Fruit fly (Drosophila melanogaster) whole organism, embryonic: ENCODE results near the gene CG6659.

Experiments used
- Abd-B ChIP-seq: fragments of 200-800 bp; sonication (Bioruptor generic); optimal IDR thresholded peaks from 2 replicates; lab custom pipeline; 2018; ENCODE audit warnings: missing biosample characterization, mild to moderate bottlenecking, missing genetic modification characterization, moderate library complexity
- Ada2b ChIP-seq: fragments of 200-800 bp; sonication (Bioruptor generic); IDR thresholded peaks from 2 replicates; pipeline ENCODE4 v1.3.6; 2022; ENCODE audit warnings: missing biosample characterization, missing genetic modification characterization
- B-H1 ChIP-seq: fragments of 200-800 bp; sonication (Bioruptor generic); IDR thresholded peaks from 3 replicates; pipeline ENCODE4 v1.3.6; 2022; ENCODE audit warnings: missing biosample characterization, missing genetic modification characterization
- Bdp1 ChIP-seq: fragments of 200-800 bp; sonication (Bioruptor generic); optimal IDR thresholded peaks from 3 replicates; lab custom pipeline; 2016; ENCODE audit warnings: missing biosample characterization, missing genetic modification characterization
- CG11085 ChIP-seq: fragments of 200-800 bp; sonication (Bioruptor generic); IDR thresholded peaks from 2 replicates; pipeline ENCODE4 v1.3.6; 2022; ENCODE audit warnings: missing biosample characterization, missing genetic modification characterization
- CG11398 ChIP-seq: fragments of 200-800 bp; sonication (Bioruptor generic); optimal IDR thresholded peaks from 2 replicates; lab custom pipeline; 2016; ENCODE audit warnings: missing biosample characterization, missing genetic modification characterization
- CG11560 ChIP-seq: fragments of 200-800 bp; sonication (Bioruptor generic); IDR thresholded peaks from 3 replicates; pipeline ENCODE4 v1.3.6; 2022; ENCODE audit warnings: missing biosample characterization, missing genetic modification characterization
- CG14050 ChIP-seq: fragments of 200-800 bp; sonication (Bioruptor generic); IDR thresholded peaks from 3 replicates; pipeline ENCODE4 v1.3.6; 2022; ENCODE audit warnings: missing biosample characterization, missing genetic modification characterization
- CG17186 ChIP-seq: fragments of 200-800 bp; sonication (Bioruptor generic); optimal IDR thresholded peaks from 3 replicates; lab custom pipeline; 2017; ENCODE audit warnings: missing biosample characterization, missing genetic modification reagents, missing genetic modification characterization
- CG18011 ChIP-seq: fragments of 200-800 bp; sonication (Bioruptor generic); optimal IDR thresholded peaks from 2 replicates; lab custom pipeline; 2017; ENCODE audit warnings: missing biosample characterization, missing genetic modification characterization, mild to moderate bottlenecking, moderate library complexity, missing genotype
- CG18262 ChIP-seq: fragments of 200-800 bp; optimal IDR thresholded peaks from 3 replicates; lab custom pipeline; 2019; ENCODE audit warnings: missing biosample characterization, mild to moderate bottlenecking, missing genetic modification characterization, moderate library complexity
- CG2199 ChIP-seq: fragments of 200-800 bp; sonication (Bioruptor generic); IDR thresholded peaks from 3 replicates; pipeline ENCODE4 v1.3.6; 2022; ENCODE audit warnings: missing biosample characterization, missing genetic modification characterization
- CG34422 ChIP-seq: fragments of 200-800 bp; sonication (Bioruptor generic); IDR thresholded peaks from 3 replicates; pipeline ENCODE4 v1.3.6; 2022; ENCODE audit warnings: missing biosample characterization, missing genetic modification characterization
- CG6254 ChIP-seq: fragments of 200-800 bp; sonication (Bioruptor generic); optimal IDR thresholded peaks from 3 replicates; lab custom pipeline; 2017; ENCODE audit warnings: mild to moderate bottlenecking, missing biosample characterization, missing genetic modification reagents, missing genetic modification characterization
- CG6765 ChIP-seq: fragments of 200-800 bp; sonication (Bioruptor generic); optimal IDR thresholded peaks from 3 replicates; lab custom pipeline; 2017; ENCODE audit warnings: missing biosample characterization, mild to moderate bottlenecking, missing genetic modification characterization
- CG7963 ChIP-seq: fragments of 200-800 bp; sonication (Bioruptor generic); IDR thresholded peaks from 3 replicates; pipeline ENCODE4 v1.3.6; 2022; ENCODE audit warnings: missing biosample characterization, missing genetic modification characterization; ENCODE audit not compliant: partially characterized antibody
- CTCF ChIP-seq: fragments of 200-800 bp; sonication (Bioruptor generic); optimal IDR thresholded peaks from 2 replicates; lab custom pipeline; 2017; ENCODE audit warnings: missing biosample characterization, mild to moderate bottlenecking, missing genetic modification characterization, moderate library complexity
- Dll ChIP-seq: fragments of 200-800 bp; sonication (Bioruptor generic); IDR thresholded peaks from 4 replicates; pipeline ENCODE4 v1.3.6; 2022; ENCODE audit warnings: missing biosample characterization, missing genetic modification characterization; ENCODE audit not compliant: partially characterized antibody
- Dref ChIP-seq: fragments of 200-800 bp; sonication (Bioruptor generic); IDR thresholded peaks from 2 replicates; pipeline ENCODE4 v1.3.6; 2022; ENCODE audit warnings: missing biosample characterization, missing genetic modification characterization
- ERR ChIP-seq: fragments of 200-800 bp; sonication (Bioruptor generic); optimal IDR thresholded peaks from 2 replicates; lab custom pipeline; 2016; ENCODE audit warnings: missing biosample characterization, missing genetic modification characterization
- Med ChIP-seq: fragments of 200-800 bp; sonication (Bioruptor generic); peaks from one replicate; lab custom pipeline; 2016; ENCODE audit warnings: missing biosample characterization, missing genetic modification characterization, mild to moderate bottlenecking, inconsistent platforms, moderate library complexity
- NC2α ChIP-seq: fragments of 200-800 bp; sonication (Bioruptor generic); optimal IDR thresholded peaks from 2 replicates; lab custom pipeline; 2016; ENCODE audit warnings: missing biosample characterization, missing genetic modification characterization
- Oli ChIP-seq: fragments of 200-800 bp; sonication (Bioruptor generic); optimal IDR thresholded peaks from 2 replicates; lab custom pipeline; 2018; ENCODE audit warnings: missing biosample characterization, mild to moderate bottlenecking, missing genetic modification characterization, moderate library complexity
- Scr ChIP-seq: fragments of 200-800 bp; sonication (Bioruptor generic); IDR thresholded peaks from 2 replicates; pipeline ENCODE4 v1.3.6; 2022; ENCODE audit warnings: missing biosample characterization, missing genetic modification characterization; ENCODE audit not compliant: partially characterized antibody
- Sin3A ChIP-seq: fragments of >200 bp; optimal IDR thresholded peaks from 2 replicates; lab custom pipeline; 2018
- Ssrp ChIP-seq: fragments of 200-800 bp; sonication (Bioruptor generic); optimal IDR thresholded peaks from 2 replicates; lab custom pipeline; 2018; ENCODE audit warnings: missing biosample characterization, mild to moderate bottlenecking, missing genetic modification characterization, moderate library complexity
- YL-1 ChIP-seq: fragments of 200-800 bp; sonication (Bioruptor generic); optimal IDR thresholded peaks from 3 replicates; lab custom pipeline; 2017; ENCODE audit warnings: missing biosample characterization, mild to moderate bottlenecking, missing genetic modification characterization
- al ChIP-seq: fragments of 200-800 bp; sonication (Bioruptor generic); IDR thresholded peaks from 2 replicates; pipeline ENCODE4 v1.3.6; 2022; ENCODE audit warnings: missing biosample characterization, missing genetic modification characterization
- bab2 ChIP-seq: fragments of 200-800 bp; sonication (Bioruptor generic); optimal IDR thresholded peaks from 2 replicates; lab custom pipeline; 2016; ENCODE audit warnings: missing biosample characterization, missing genetic modification characterization
- bowl ChIP-seq: fragments of 200-800 bp; sonication (Bioruptor generic); IDR thresholded peaks from 2 replicates; pipeline ENCODE4 v1.3.6; 2022; ENCODE audit warnings: missing biosample characterization, missing genetic modification characterization
- br ChIP-seq: fragments of >200 bp; optimal IDR thresholded peaks from 2 replicates; lab custom pipeline; 2017
- cad ChIP-seq: fragments of >200 bp; optimal IDR thresholded peaks from 2 replicates; lab custom pipeline; 2017; ENCODE audit warnings: missing biosample characterization, missing genetic modification characterization
- cas ChIP-seq: fragments of 200-800 bp; sonication (Bioruptor generic); IDR thresholded peaks from 2 replicates; pipeline ENCODE4 v1.3.6; 2022; ENCODE audit warnings: missing biosample characterization, missing genetic modification characterization
- crol ChIP-seq: fragments of 200-800 bp; sonication (Bioruptor generic); IDR thresholded peaks from 2 replicates; pipeline ENCODE4 v1.3.6; 2022; ENCODE audit warnings: missing biosample characterization, missing genetic modification characterization
- dmrt99B ChIP-seq: fragments of 200-800 bp; sonication (Bioruptor generic); optimal IDR thresholded peaks from 2 replicates; lab custom pipeline; 2018; ENCODE audit warnings: missing biosample characterization, mild to moderate bottlenecking, missing genetic modification characterization, moderate library complexity
- ems ChIP-seq: fragments of 200-800 bp; sonication (Bioruptor generic); optimal IDR thresholded peaks from 3 replicates; lab custom pipeline; 2016; ENCODE audit warnings: missing biosample characterization, missing genetic modification characterization
- fru ChIP-seq: fragments of >200 bp; optimal IDR thresholded peaks from 2 replicates; lab custom pipeline; 2017
- gem ChIP-seq: fragments of 200-800 bp; sonication (Bioruptor generic); optimal IDR thresholded peaks from 2 replicates; lab custom pipeline; 2019; ENCODE audit warnings: missing biosample characterization, mild to moderate bottlenecking, missing genetic modification characterization, moderate library complexity
- grn ChIP-seq: fragments of 200-800 bp; sonication (Bioruptor generic); optimal IDR thresholded peaks from 3 replicates; lab custom pipeline; 2017; ENCODE audit warnings: missing biosample characterization, missing genetic modification characterization
- lbe ChIP-seq: fragments of 200-800 bp; sonication (Bioruptor generic); optimal IDR thresholded peaks from 2 replicates; lab custom pipeline; 2016; ENCODE audit warnings: missing biosample characterization, mild to moderate bottlenecking, missing genetic modification characterization
- lilli ChIP-seq: fragments of 200-800 bp; sonication (Bioruptor generic); optimal IDR thresholded peaks from 3 replicates; lab custom pipeline; 2016; ENCODE audit warnings: missing biosample characterization, missing genetic modification characterization
- otp ChIP-seq: fragments of 200-800 bp; sonication (Bioruptor generic); IDR thresholded peaks from 3 replicates; pipeline ENCODE4, ENCODE4 v1.3.6; 2022; ENCODE audit warnings: missing biosample characterization, missing genetic modification characterization
- peb ChIP-seq: fragments of 200-800 bp; sonication (Bioruptor generic); IDR thresholded peaks from 2 replicates; pipeline ENCODE4 v1.3.6; 2022; ENCODE audit warnings: missing biosample characterization, missing genetic modification characterization
- phol ChIP-seq: fragments of 200-800 bp; sonication (Bioruptor generic); optimal IDR thresholded peaks from 3 replicates; lab custom pipeline; 2018; ENCODE audit warnings: missing biosample characterization, mild to moderate bottlenecking, missing genetic modification characterization, moderate library complexity
- pnt ChIP-seq: fragments of 200-800 bp; sonication (Bioruptor generic); optimal IDR thresholded peaks from 3 replicates; lab custom pipeline; 2016; ENCODE audit warnings: missing biosample characterization, missing genetic modification characterization
- pzg ChIP-seq: fragments of 200-800 bp; sonication (Bioruptor generic); optimal IDR thresholded peaks from 3 replicates; lab custom pipeline; 2018; ENCODE audit warnings: missing biosample characterization, mild to moderate bottlenecking, missing genetic modification characterization, moderate library complexity
- salm ChIP-seq: fragments of 200-800 bp; sonication (Bioruptor generic); optimal IDR thresholded peaks from 2 replicates; lab custom pipeline; 2018; ENCODE audit warnings: missing biosample characterization, mild to moderate bottlenecking, missing genetic modification characterization
- slp2 ChIP-seq: fragments of 200-800 bp; sonication (Bioruptor generic); optimal IDR thresholded peaks from 2 replicates; lab custom pipeline; 2016; ENCODE audit warnings: missing biosample characterization, missing genetic modification characterization
- sug ChIP-seq: fragments of 200-800 bp; optimal IDR thresholded peaks from 2 replicates; lab custom pipeline; 2019; ENCODE audit warnings: missing biosample characterization, mild to moderate bottlenecking, missing genetic modification characterization, moderate library complexity
- trem ChIP-seq: fragments of 200-800 bp; optimal IDR thresholded peaks from 3 replicates; lab custom pipeline; 2019; ENCODE audit warnings: missing biosample characterization, mild to moderate bottlenecking, missing genetic modification characterization, moderate library complexity
- wdn ChIP-seq: fragments of 200-800 bp; sonication (Bioruptor generic); IDR thresholded peaks from 2 replicates; pipeline ENCODE4 v1.3.6; 2022; ENCODE audit warnings: missing biosample characterization, missing genetic modification characterization
- zen ChIP-seq: fragments of 200-800 bp; sonication (Bioruptor generic); optimal IDR thresholded peaks from 3 replicates; lab custom pipeline; 2018; ENCODE audit warnings: missing biosample characterization, mild to moderate bottlenecking, missing genetic modification characterization, moderate library complexity
- zen2 ChIP-seq: fragments of 200-800 bp; sonication (Bioruptor generic); IDR thresholded peaks from 3 replicates; pipeline ENCODE4 v1.3.6; 2022; ENCODE audit warnings: missing biosample characterization, missing genetic modification characterization; ENCODE audit not compliant: partially characterized antibody

CG6659 gene

dm6 chrX:18652879-18653278 is 4.2 kb downstream of the CG6659 start, which contains the start of gene Ing3 (continued):
- TF ChIP-seq al: no peak
- TF ChIP-seq CG18011 (GFP tag; lab: Kevin White, UChicago): no peak
- peak; percentile 87 for TF ChIP-seq pzg (GFP tag; lab: Kevin White, UChicago)
- peak; percentile 19 for TF ChIP-seq phol (tag; lab: Kevin White, UChicago)
- TF ChIP-seq cas (GFP tag; lab: Robert Waterston, UW): no peak
- TF ChIP-seq peb (GFP tag; lab: Robert Waterston, UW): no peak
- peak; percentile 86 for TF ChIP-seq Dref (GFP tag; lab: Robert Waterston, UW)
- TF ChIP-seq br (lab: Kevin White, UChicago): no peak
- TF ChIP-seq fru (lab: Kevin White, UChicago): no peak
- no peak for TF ChIP-seq lilli (GFP tag; lab: Kevin White, UChicago)
- TF ChIP-seq YL-1 (GFP tag; lab: Kevin White, UChicago): peak; percentile 23
- TF ChIP-seq CG11085: no peak

- TF ChIP-seq Scr (GFP tag; lab: Robert Waterston, UW) (peak; percentile 65), bab2 (GFP tag; lab: Kevin White, UChicago) (no peak), NC2α (GFP tag; lab: Kevin White, UChicago) (no peak), bowl (GFP tag; lab: Robert Waterston, UW) (no peak), lbe (GFP tag; lab: Kevin White, UChicago) (no peak), Med (GFP tag; lab: Kevin White, UChicago) (no peak), CG7963 (GFP tag; lab: Robert Waterston, UW) (no peak), CG14050 (GFP tag; lab: Robert Waterston, UW) (no peak), B-H1 (GFP tag; lab: Robert Waterston, UW) (no peak), Ada2b (GFP tag; lab: Robert Waterston, UW) (no peak), Oli (tag; lab: Kevin White, UChicago) (no peak), sug (tag; lab: Kevin White, UChicago) (no peak), zen (tag; lab: Kevin White, UChicago) (no peak), slp2 (GFP tag; lab: Kevin White, UChicago) (no peak), gem (tag; lab: Kevin White, UChicago) (no peak), CTCF (GFP tag; lab: Kevin White, UChicago) (peak; percentile 21), wdn (no peak), Dll (GFP tag; lab: Robert Waterston, UW) (peak; percentile 63; the same call in 2 of the 4 replicates), CG6254 (GFP tag; lab: Kevin White, UChicago) (no peak), cad (GFP tag; lab: Kevin White, UChicago) (no peak), CG11560 (tag; lab: Robert Waterston, UW) (no peak), zen2 (peak; percentile 19; the same call in 2 of the 3 replicates), CG34422 (no peak), ERR (GFP tag; lab: Kevin White, UChicago) (no peak), pnt (GFP tag; lab: Kevin White, UChicago) (no peak), salm (no peak), phol (tag; lab: Kevin White, UChicago) (peak; percentile 7), Bdp1 (GFP tag; lab: Kevin White, UChicago) (no peak), peb (GFP tag; lab: Robert Waterston, UW) (no peak), grn (GFP tag; lab: Kevin White, UChicago) (no peak), Abd-B (GFP tag; lab: Kevin White, UChicago) (no peak), CG17186 (no peak), dmrt99B (tag; lab: Kevin White, UChicago) (no peak), CG18262 (tag; lab: Kevin White, UChicago) (no peak), otp (GFP tag; lab: Robert Waterston, UW) (no peak), trem (tag; lab: Kevin White, UChicago) (peak; percentile 17), Ssrp (tag; lab: Kevin White, UChicago) (no peak), Sin3A (lab: Kevin White, UChicago) (peak; percentile 21), CG2199 (GFP tag; lab: Robert Waterston, UW) (no peak), crol (no peak), CG11398 (no peak), ems (GFP tag; lab: Kevin White, UChicago) (no peak), CG6765 (no peak)
These were observed 6.8 kb downstream of the CG6659 start, which contains the start of gene Hou for dm6 chrX:18650252-18650651. TSS of gene Hou (minus strand) at chrX:18650444.
